Worm (Caenorhabditis elegans) whole organism, early embryonic: ENCODE measurements around the gene rpl-11.1.
"Not testable (repeated sequence)": the region's sequence is repeated elsewhere in the genome, so short reads cannot be mapped to it uniquely, and the experiment has no call there.

Experiments used
- B0310.2 ChIP-seq: sonication (generic microtip); optimal IDR thresholded peaks from 2 replicates; lab custom pipeline; 2016; ENCODE audit warnings: mild to moderate bottlenecking, missing genetic modification characterization, missing compliant biosample characterization
- F13C5.2 ChIP-seq: sonication (generic microtip); optimal IDR thresholded peaks from 2 replicates; lab custom pipeline; 2017; ENCODE audit warnings: mild to moderate bottlenecking, missing genetic modification characterization, inconsistent platforms, missing compliant biosample characterization
- aly-1 ChIP-seq: sonication (generic microtip); optimal IDR thresholded peaks from 2 replicates; lab custom pipeline; 2016; ENCODE audit warnings: missing genetic modification characterization, missing compliant biosample characterization
- ama-1 ChIP-seq: fragments of 150-350 bp; optimal IDR thresholded peaks from 2 replicates; lab custom pipeline; 2014
- ceh-13 ChIP-seq: fragments of 200-800 bp; sonication (Bioruptor generic); optimal IDR thresholded peaks from 2 replicates; lab custom pipeline; 2018; ENCODE audit warnings: mild to moderate bottlenecking, missing genetic modification characterization, missing compliant biosample characterization
- ceh-36 ChIP-seq: sonication (generic microtip); optimal IDR thresholded peaks from 2 replicates; lab custom pipeline; 2016; ENCODE audit warnings: missing genetic modification characterization, inconsistent platforms, missing compliant biosample characterization
- ets-7 ChIP-seq: sonication (generic microtip); optimal IDR thresholded peaks from 2 replicates; lab custom pipeline; 2016; ENCODE audit warnings: missing genotype, missing genetic modification characterization, missing compliant biosample characterization
- flt-1 ChIP-seq: fragments of 200-800 bp; sonication (Bioruptor generic); IDR thresholded peaks from 2 replicates; pipeline ENCODE4 v1.3.6; 2022; ENCODE audit warnings: missing genetic modification characterization, missing compliant biosample characterization
- hmbx-1 ChIP-seq: sonication (generic microtip); optimal IDR thresholded peaks from 2 replicates; lab custom pipeline; 2016; ENCODE audit warnings: mild to moderate bottlenecking, missing genetic modification characterization, missing compliant biosample characterization
- hmg-4 ChIP-seq: fragments of 200-800 bp; sonication (Bioruptor generic); optimal IDR thresholded peaks from 2 replicates; lab custom pipeline; 2018; ENCODE audit warnings: mild to moderate bottlenecking, missing genetic modification characterization, missing compliant biosample characterization
- hnd-1 ChIP-seq: sonication (generic microtip); optimal IDR thresholded peaks from 2 replicates; lab custom pipeline; 2016; ENCODE audit warnings: missing genetic modification characterization, missing compliant biosample characterization
- pes-1 ChIP-seq: fragments of 200-800 bp; sonication (Bioruptor generic); IDR thresholded peaks from 2 replicates; pipeline ENCODE4 v1.3.6; 2022; ENCODE audit warnings: missing genetic modification reagents, missing genetic modification characterization, missing compliant biosample characterization
- scrt-1 ChIP-seq: fragments of 200-800 bp; sonication (Bioruptor generic); IDR thresholded peaks from 2 replicates; pipeline ENCODE4 v1.3.6; 2022; ENCODE audit warnings: missing genetic modification characterization, missing compliant biosample characterization
- sea-1 ChIP-seq: fragments of 200-800 bp; sonication (Bioruptor generic); conservative IDR thresholded peaks from 2 replicates; pipeline ENCODE4 v1.3.6; 2022; ENCODE audit warnings: missing genetic modification characterization, missing compliant biosample characterization
- tbx-11 ChIP-seq: fragments of 200-800 bp; sonication (Bioruptor generic); IDR thresholded peaks from 2 replicates; pipeline ENCODE4 v1.3.6; 2022; ENCODE audit warnings: missing genetic modification characterization, missing compliant biosample characterization
- tbx-37 ChIP-seq: fragments of 200-800 bp; sonication (Bioruptor generic); conservative IDR thresholded peaks from 2 replicates; pipeline ENCODE4 v1.3.6; 2022; ENCODE audit warnings: missing genetic modification reagents, missing genetic modification characterization, missing compliant biosample characterization
- tra-4 ChIP-seq: sonication (generic microtip); optimal IDR thresholded peaks from 2 replicates; lab custom pipeline; 2017; ENCODE audit warnings: missing genetic modification characterization, missing compliant biosample characterization

Gene rpl-11.1

DNA sequence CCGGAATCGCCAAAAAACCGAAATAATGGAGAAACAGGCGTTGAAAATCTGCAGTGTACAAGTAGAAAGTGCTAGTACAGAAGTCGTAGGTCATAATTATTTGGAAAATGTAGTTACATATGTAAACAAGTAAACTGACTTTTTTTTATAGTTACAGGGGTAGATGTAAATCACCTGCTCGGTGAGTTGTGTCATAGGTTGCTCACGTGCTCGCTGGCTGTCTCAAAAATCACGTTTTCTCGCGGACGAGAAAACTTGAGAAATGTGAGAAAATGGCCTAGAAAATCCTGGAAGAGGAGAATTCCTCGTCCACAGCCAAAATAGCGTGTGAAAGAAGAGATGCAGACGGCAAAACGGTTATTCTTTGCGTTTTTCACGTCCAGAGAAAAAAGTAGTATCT, 11.2 kb upstream of the rpl-11.1 start, which contains the start of gene srh-212:
srh-212 (minus strand) TSS at position 101 of the 400 bp plus-strand sequence.
- TF ChIP-seq sea-1; pes-1 (GFP tag; lab: Robert Waterston, UW); hmbx-1 (tag; lab: Kevin White, UChicago): not testable (repeated sequence)

DNA sequence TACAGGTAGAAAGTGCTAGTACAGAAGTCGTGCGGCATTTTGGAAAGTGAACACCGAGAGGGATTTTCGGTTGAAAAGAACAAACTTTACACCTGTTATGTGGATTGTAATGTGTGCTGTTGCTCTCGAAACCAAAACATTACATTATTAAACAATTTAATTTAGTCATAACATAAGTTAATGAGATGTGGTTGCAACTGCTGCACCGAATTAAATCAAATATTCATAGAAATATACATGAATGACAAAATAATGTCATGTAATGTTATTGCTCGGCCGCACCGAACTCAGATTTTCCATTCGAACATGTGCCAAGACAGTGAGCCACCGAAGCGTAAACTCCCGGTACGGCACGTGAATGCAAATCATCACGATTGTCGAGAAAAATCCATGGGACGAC, 9.1 kb upstream of the rpl-11.1 start, which contains the start of gene srh-213:
srh-213 (minus strand) TSS at position 101 of the 400 bp plus-strand sequence.
- TF ChIP-seq hnd-1 (tag; lab: Kevin White, UChicago) (no peak), pes-1 (GFP tag; lab: Robert Waterston, UW) (no peak), tbx-37 (GFP tag; lab: Robert Waterston, UW) (no peak), sea-1 (no peak), tra-4 (no peak), B0310.2 (tag; lab: Kevin White, UChicago) (no peak), F13C5.2 (tag; lab: Kevin White, UChicago) (no peak), hmg-4 (GFP tag; lab: Kevin White, UChicago) (no peak), tbx-11 (GFP tag; lab: Robert Waterston, UW) (no peak), hmbx-1 (tag; lab: Kevin White, UChicago) (no peak), ceh-13 (GFP tag; lab: Kevin White, UChicago) (no peak), scrt-1 (GFP tag; lab: Robert Waterston, UW) (no peak), aly-1 (tag; lab: Kevin White, UChicago) (no peak)

DNA sequence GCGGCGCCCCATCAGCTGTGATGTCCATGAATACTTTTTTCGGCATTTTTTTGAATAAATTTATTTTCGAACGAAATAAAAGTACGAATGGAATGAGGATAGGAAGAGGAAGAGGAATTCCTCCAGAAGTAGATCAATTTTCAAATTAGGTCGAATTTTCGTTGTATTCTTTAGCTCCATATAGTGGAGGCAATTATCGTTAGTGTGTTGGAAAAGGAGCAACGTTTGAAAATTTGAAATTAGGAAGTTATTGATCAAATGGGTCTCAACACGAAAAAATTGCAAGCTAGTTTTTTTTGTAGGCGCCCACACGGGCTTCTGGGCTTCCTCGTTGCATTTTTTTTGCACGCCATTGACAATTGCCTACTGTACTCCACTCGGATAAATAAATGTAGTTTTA, 6.2 kb upstream of the rpl-11.1 start, which contains the start of gene T22F3.12:
T22F3.12 (minus strand) TSS at position 101 of the 400 bp plus-strand sequence.
- TF ChIP-seq flt-1 (GFP tag; lab: Robert Waterston, UW) (no peak), tbx-11 (GFP tag; lab: Robert Waterston, UW) (no peak), pes-1 (GFP tag; lab: Robert Waterston, UW) (no peak), tra-4 (no peak), tbx-37 (GFP tag; lab: Robert Waterston, UW) (no peak), F13C5.2 (tag; lab: Kevin White, UChicago) (no peak), aly-1 (tag; lab: Kevin White, UChicago) (no peak), scrt-1 (GFP tag; lab: Robert Waterston, UW) (no peak), ets-7 (tag; lab: Kevin White, UChicago) (no peak), ama-1 (no peak), B0310.2 (tag; lab: Kevin White, UChicago) (no peak), hnd-1 (tag; lab: Kevin White, UChicago) (no peak), ceh-13 (GFP tag; lab: Kevin White, UChicago) (no peak), hmg-4 (GFP tag; lab: Kevin White, UChicago) (no peak), hmbx-1 (tag; lab: Kevin White, UChicago) (no peak)

DNA sequence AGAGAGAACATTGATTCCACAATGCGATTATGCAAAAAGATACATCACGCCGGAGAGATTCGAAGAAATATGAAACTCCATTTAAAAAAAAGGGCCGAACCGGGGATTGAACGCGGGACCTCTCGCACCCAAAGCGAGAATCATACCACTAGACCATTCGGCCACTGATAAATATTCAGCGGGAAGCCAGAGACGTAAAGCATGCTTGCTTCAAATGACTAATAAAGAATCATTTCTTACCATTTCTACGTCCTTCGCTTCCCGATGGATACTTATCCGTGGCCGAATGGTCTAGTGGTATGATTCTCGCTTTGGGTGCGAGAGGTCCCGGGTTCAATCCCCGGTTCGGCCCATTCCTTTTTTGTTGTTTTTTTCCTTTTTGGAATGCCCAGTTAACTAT, 2.4 kb upstream of the rpl-11.1 start:
- TF ChIP-seq scrt-1 (GFP tag; lab: Robert Waterston, UW) (no peak), flt-1 (GFP tag; lab: Robert Waterston, UW) (no peak), B0310.2 (tag; lab: Kevin White, UChicago) (no peak), pes-1 (GFP tag; lab: Robert Waterston, UW) (0 out of 2 replicates have a peak, but pooled peaks have one; percentile 23), hmbx-1 (tag; lab: Kevin White, UChicago) (no peak)

DNA sequence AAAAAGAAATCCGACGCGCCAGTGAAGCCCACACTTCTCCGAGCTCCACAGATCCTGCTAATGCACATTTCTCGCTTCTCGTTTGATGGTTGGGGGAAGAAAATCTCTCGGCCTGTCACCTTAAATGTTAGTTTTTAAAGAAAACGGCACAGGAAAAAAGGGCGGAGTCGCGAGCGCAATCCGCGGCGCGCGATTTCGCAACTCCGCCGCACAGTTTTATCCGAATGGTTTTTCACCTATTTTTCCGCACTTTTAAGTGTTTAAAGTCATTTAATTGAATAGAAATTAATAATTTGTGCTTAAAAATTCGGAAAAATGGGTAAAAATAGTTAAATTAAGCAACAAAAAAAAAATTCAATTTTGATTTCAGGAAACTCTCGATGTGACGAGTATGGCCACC, 1.8 kb upstream of the rpl-11.1 start:
- TF ChIP-seq scrt-1 (GFP tag; lab: Robert Waterston, UW) (peak; percentile 45; the same call in 1 of the 2 replicates), hnd-1 (tag; lab: Kevin White, UChicago) (peak; percentile 28), ama-1 (no peak), pes-1 (GFP tag; lab: Robert Waterston, UW) (peak; percentile 84), F13C5.2 (tag; lab: Kevin White, UChicago) (peak; percentile 59), hmg-4 (GFP tag; lab: Kevin White, UChicago) (peak; percentile 61), sea-1 (peak; percentile 68; the same call in 1 of the 2 replicates), ceh-36 (peak; percentile 60), tbx-11 (GFP tag; lab: Robert Waterston, UW) (peak; percentile 55; the same call in 1 of the 2 replicates), aly-1 (tag; lab: Kevin White, UChicago) (no peak), B0310.2 (tag; lab: Kevin White, UChicago) (peak; percentile 52)

DNA sequence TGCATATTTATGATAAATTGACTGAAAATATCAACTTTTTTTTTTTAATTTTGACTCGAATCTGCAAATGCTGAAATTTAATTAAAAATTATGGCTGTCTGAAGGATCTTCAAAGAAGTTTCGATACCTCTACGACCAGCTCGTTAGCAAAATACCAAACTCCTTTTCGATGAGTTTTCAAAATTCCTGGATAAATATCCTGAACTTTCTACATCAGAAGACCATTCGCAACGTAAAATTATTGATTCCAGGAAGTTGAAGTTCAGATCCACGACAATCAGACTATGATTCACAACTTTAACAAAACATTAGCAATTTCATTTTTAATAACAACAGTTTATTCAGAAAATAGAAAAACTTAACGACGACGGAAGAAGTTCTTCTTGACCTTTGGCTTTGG, 853 bp downstream of the rpl-11.1 start:
- TF ChIP-seq sea-1 (no peak), ceh-13 (GFP tag; lab: Kevin White, UChicago) (no peak), tra-4 (no peak), tbx-11 (GFP tag; lab: Robert Waterston, UW) (no peak), aly-1 (tag; lab: Kevin White, UChicago) (no peak), hmg-4 (GFP tag; lab: Kevin White, UChicago) (no peak), tbx-37 (GFP tag; lab: Robert Waterston, UW) (no peak), flt-1 (GFP tag; lab: Robert Waterston, UW) (no peak), B0310.2 (tag; lab: Kevin White, UChicago) (no peak), scrt-1 (GFP tag; lab: Robert Waterston, UW) (no peak), ets-7 (tag; lab: Kevin White, UChicago) (no peak), ceh-36 (no peak), ama-1 (no peak), pes-1 (GFP tag; lab: Robert Waterston, UW) (no peak), hmbx-1 (tag; lab: Kevin White, UChicago) (no peak), hnd-1 (tag; lab: Kevin White, UChicago) (no peak), F13C5.2 (tag; lab: Kevin White, UChicago) (no peak)

DNA sequence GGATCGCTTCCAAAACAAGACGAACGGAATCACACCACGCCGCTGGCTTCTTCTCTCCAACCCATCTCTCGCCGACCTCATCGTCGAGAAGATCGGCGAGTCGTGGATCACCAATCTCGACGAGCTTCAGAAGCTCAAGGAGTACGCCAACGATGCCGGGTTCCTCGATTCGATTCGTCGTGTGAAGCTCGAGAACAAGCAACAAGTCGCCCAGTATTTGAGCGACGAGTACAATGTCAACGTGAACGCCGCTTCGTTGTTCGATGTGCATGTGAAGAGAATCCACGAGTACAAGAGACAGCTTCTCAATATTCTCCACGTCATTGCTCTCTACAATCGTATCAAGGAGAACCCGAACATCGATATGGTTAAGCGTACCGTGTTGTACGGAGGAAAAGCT, 2.2 kb downstream of the rpl-11.1 start:
- TF ChIP-seq tbx-11 (GFP tag; lab: Robert Waterston, UW), result no peak
- TF ChIP-seq tra-4, result no peak
- no peak for TF ChIP-seq hnd-1 (tag; lab: Kevin White, UChicago)
- no peak for TF ChIP-seq F13C5.2 (tag; lab: Kevin White, UChicago)
- TF ChIP-seq sea-1, result no peak
- TF ChIP-seq pes-1 (GFP tag; lab: Robert Waterston, UW), result no peak
- no peak for TF ChIP-seq flt-1 (GFP tag; lab: Robert Waterston, UW)
- TF ChIP-seq ets-7 (tag; lab: Kevin White, UChicago), result no peak
- TF ChIP-seq tbx-37 (GFP tag; lab: Robert Waterston, UW), result no peak
- TF ChIP-seq B0310.2 (tag; lab: Kevin White, UChicago), result no peak
- TF ChIP-seq hmbx-1 (tag; lab: Kevin White, UChicago), result no peak
- no peak for TF ChIP-seq hmg-4 (GFP tag; lab: Kevin White, UChicago)
- TF ChIP-seq ceh-36, result no peak
- no peak for TF ChIP-seq scrt-1 (GFP tag; lab: Robert Waterston, UW)
- TF ChIP-seq ceh-13 (GFP tag; lab: Kevin White, UChicago), result no peak
- TF ChIP-seq aly-1 (tag; lab: Kevin White, UChicago), result no peak
